Fruit fly (Drosophila melanogaster): ENCODE measurements around the gene CG15577.

- TF ChIP-seq EcR (GFP tag; optimal IDR thresholded peaks at IDR 0.05): no peak
- TF ChIP-seq CG8159 (tag; optimal IDR thresholded peaks at IDR 0.05): no peak
- TF ChIP-seq Ets98B (GFP tag; IDR thresholded peaks at IDR 0.05): no peak
- no peak for TF ChIP-seq Pif1B (GFP tag; optimal IDR thresholded peaks at IDR 0.05)
- TF ChIP-seq CG10348 (GFP tag; IDR thresholded peaks at IDR 0.05): no peak
- TF ChIP-seq CG32121 (GFP tag; IDR thresholded peaks at IDR 0.05): no peak
- TF ChIP-seq gl (tag; optimal IDR thresholded peaks at IDR 0.05): no peak
These were observed 1.1 kb upstream of the CG15577 start, which contains the start of gene CG15578 for dm6 chrX:4277861-4278260.

All from whole organism, pupa.